Worm (Caenorhabditis elegans): ENCODE measurements around the gene C13F10.7.

The C13F10.7 gene

DNA sequence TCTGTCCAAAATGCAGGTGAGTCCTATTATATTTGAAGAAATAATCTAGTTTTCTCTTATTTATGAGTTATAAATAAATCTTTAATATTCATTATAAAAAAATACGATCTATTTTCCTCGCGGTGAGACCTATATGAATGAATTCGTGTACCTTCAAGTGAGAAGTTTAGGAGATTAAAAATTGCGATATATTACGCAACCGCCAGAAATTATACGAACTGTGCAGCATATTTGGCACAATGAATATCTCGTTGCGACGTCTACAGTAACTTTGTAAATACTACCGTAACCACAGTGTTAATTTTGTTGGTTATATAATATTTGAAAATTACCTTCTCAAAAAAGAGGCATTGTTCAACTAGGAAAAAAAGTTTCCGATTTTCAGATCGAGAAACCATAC is 1.3 kb upstream of the C13F10.7 start:
- TF ChIP-seq ztf-26 (tag; optimal IDR thresholded peaks at IDR 0.05) (no peak), mxl-1 (tag; optimal IDR thresholded peaks at IDR 0.05) (no peak), snpc-4 (GFP tag; optimal IDR thresholded peaks at IDR 0.05) (no peak), snpc-4 (tag; optimal IDR thresholded peaks at IDR 0.05) (no peak), F22D6.2 (tag; optimal IDR thresholded peaks at IDR 0.05) (no peak), sea-2 (GFP tag; IDR thresholded peaks at IDR 0.05) (no peak)

DNA sequence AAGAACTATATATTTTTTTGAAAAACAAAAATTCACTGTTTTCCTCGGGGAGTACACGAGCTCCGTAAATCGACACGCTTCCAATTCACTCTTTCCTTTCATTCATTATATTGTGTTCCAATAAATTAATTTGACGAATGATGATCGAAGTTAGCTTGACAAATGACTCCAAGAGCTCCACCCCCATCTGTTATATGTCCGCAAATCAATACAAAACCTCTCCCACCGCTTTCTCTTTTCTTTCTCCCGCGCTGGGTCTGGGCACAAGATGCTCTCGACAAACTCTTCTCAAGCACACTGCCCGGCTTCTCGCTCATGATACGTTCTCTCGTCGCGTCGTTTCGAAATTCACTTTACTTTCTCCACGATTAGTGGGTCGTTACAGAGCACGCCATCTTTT is 889 bp upstream of the C13F10.7 start, which contains the start of gene C13F10.1:
Gene C13F10.1, plus strand, starts transcription at position 138 of the 400 bp plus-strand sequence.
- TF ChIP-seq atf-7 (tag; optimal IDR thresholded peaks at IDR 0.05) (no peak), cebp-1 (GFP tag; IDR thresholded peaks at IDR 0.05) (no peak), cebp-1 (tag; optimal IDR thresholded peaks at IDR 0.05) (peak; percentile 39), egrh-3 (GFP tag; IDR thresholded peaks at IDR 0.05) (no peak), rcor-1 (GFP tag; IDR thresholded peaks at IDR 0.05) (0 out of 2 replicates have a peak, but pooled peaks have one; percentile 17), zfh-2 (GFP tag; conservative IDR thresholded peaks at IDR 0.05) (0 out of 2 replicates have a peak, but pooled peaks have one; percentile 15)

DNA sequence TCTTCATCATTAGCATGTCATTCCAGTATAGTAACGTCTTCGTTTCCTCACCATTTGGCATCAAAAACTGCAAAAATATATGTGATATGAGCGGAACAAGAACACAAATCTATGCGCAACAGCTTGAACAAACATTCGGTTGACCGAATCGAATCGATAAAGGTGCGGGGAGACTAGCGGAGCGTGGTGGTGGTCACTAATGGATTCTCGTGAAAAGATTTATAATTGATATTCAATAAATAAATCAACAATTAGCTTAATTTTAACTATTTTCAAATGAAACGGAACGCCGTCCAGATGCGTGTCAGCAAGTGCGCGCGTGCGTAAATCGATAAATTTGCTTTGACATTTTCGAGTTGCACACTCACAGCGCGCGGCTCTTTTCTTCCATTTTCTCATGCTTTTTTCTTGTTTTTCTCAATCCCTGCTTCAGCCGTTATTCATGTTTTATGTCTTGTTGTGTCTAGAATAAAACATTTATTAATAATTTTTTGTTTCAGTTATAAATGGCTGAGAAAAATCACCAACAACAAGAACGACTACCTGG is 2.0 kb downstream of the C13F10.7 start, which contains the start of the genes C13F10.8, C13F10.6 and kxd-1:
Gene C13F10.8, minus strand, starts transcription at position 51 of the 547 bp plus-strand sequence.
Gene C13F10.6, minus strand, starts transcription at position 67 of the 547 bp plus-strand sequence.
Gene kxd-1, plus strand, starts transcription at position 497 of the 547 bp plus-strand sequence.
- TF ChIP-seq ztf-18 (tag; optimal IDR thresholded peaks at IDR 0.05) (peak; percentile 40), madf-6 (GFP tag; IDR thresholded peaks at IDR 0.05) (peak; percentile 19; the same call in 1 of the 2 replicates), madf-3 (GFP tag; IDR thresholded peaks at IDR 0.05) (0 out of 2 replicates have a peak, but pooled peaks have one; percentile 70), sptf-2 (GFP tag; optimal IDR thresholded peaks at IDR 0.05) (no peak), attf-5 (GFP tag; optimal IDR thresholded peaks at IDR 0.05) (peak; percentile 5), cebp-1 (GFP tag; IDR thresholded peaks at IDR 0.05) (no peak), cebp-1 (tag; optimal IDR thresholded peaks at IDR 0.05) (peak; percentile 38), lin-26 (GFP tag; IDR thresholded peaks at IDR 0.05) (no peak)

DNA sequence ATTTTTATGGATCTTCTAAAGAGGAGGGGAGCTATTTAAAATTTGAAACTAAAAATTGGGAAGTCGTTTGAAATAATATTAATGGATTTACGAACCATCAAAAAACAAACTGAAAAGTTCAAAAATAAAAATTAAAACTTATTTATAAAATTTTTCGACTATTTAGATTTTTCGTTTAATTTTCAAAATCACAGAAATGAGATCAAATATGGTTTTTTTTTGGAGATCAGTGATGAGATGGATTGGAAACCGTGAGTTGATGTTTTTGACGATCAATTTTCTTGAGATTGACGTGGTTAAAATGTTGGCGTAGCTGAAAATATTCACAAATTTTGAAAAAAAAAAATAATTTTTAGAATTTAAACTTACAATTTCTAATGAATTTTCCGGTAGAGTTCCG is 4.1 kb downstream of the C13F10.7 start, which contains the start of gene C13F10.5:
Gene C13F10.5, minus strand, starts transcription at position 101 of the 400 bp plus-strand sequence.
- TF ChIP-seq nhr-179 (tag; optimal IDR thresholded peaks at IDR 0.05) (no peak), F57C9.4 (tag; optimal IDR thresholded peaks at IDR 0.05) (no peak), hmg-20 (GFP tag; IDR thresholded peaks at IDR 0.05) (no peak), nhr-120 (GFP tag; IDR thresholded peaks at IDR 0.05) (no peak), hlh-12 (tag; optimal IDR thresholded peaks at IDR 0.05) (no peak), ama-1 (optimal IDR thresholded peaks at IDR 0.05) (no peak), ama-1 (GFP tag; optimal IDR thresholded peaks at IDR 0.05) (no peak), lin-35 (GFP tag; optimal IDR thresholded peaks at IDR 0.05) (no peak), attf-5 (GFP tag; optimal IDR thresholded peaks at IDR 0.05) (no peak), pha-4 (tag; optimal IDR thresholded peaks at IDR 0.05) (no peak), B0261.1 (tag; optimal IDR thresholded peaks at IDR 0.05) (no peak), B0035.1 (tag; optimal IDR thresholded peaks at IDR 0.05) (no peak), F22D6.2 (tag; optimal IDR thresholded peaks at IDR 0.05) (no peak), Y53F4B.3 (GFP tag; IDR thresholded peaks at IDR 0.05) (no peak), bed-2 (GFP tag; IDR thresholded peaks at IDR 0.05) (no peak), rec-8 (tag; optimal IDR thresholded peaks at IDR 0.05) (no peak), Y95B8A.8 (GFP tag; IDR thresholded peaks at IDR 0.05) (no peak), ceh-79 (tag; optimal IDR thresholded peaks at IDR 0.05) (no peak), lin-54 (GFP tag; optimal IDR thresholded peaks at IDR 0.05) (no peak), K11D2.4 (GFP tag; IDR thresholded peaks at IDR 0.05) (no peak), cebp-2 (GFP tag; IDR thresholded peaks at IDR 0.05) (no peak)

All from whole organism, young adult.